Worm (Caenorhabditis elegans): ENCODE data around the gene F43C1.7.
A peak's percentile ranks its signal among the peaks of the same experiment; 100 is the strongest.

The F43C1.7 gene

DNA sequence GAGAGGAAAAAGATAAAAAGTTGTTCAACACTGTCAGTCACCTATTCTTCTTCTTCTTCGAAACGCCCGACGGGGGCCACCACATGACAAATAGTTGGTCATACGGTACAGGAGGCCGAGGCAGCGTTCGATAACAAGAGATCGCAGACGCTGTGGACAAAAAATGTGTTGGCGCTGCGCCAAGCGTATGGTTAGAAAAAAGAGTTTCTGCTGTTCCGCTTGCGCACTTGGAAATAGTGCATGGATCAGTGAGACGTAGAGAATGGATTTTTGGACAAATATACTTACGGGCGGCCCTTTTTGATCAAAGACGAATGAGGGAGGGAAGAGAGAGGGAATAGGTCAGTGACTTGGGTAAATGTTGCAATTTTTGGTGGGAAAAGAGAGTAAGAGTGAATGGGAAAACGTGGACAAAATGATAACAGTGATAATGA, 42.4 kb upstream of the F43C1.7 start (continued):
- TF ChIP-seq efl-1 (GFP tag; optimal IDR thresholded peaks at IDR 0.05) (no peak), snpc-4 (GFP tag; optimal IDR thresholded peaks at IDR 0.05) (no peak), snpc-4 (tag; optimal IDR thresholded peaks at IDR 0.05) (peak in 3 of 4 experiments; percentile 20 to 57 (median 52)), pbrm-1 (GFP tag; IDR thresholded peaks at IDR 0.05) (0 out of 2 replicates have a peak, but pooled peaks have one; percentile 52), him-1 (tag; optimal IDR thresholded peaks at IDR 0.05) (no peak), attf-5 (GFP tag; optimal IDR thresholded peaks at IDR 0.05) (peak; percentile 85), F22D6.2 (tag; optimal IDR thresholded peaks at IDR 0.05) (peak; percentile 14), akir-1 (GFP tag; optimal IDR thresholded peaks at IDR 0.05) (no peak), let-526 (GFP tag; IDR thresholded peaks at IDR 0.05) (0 out of 2 replicates have a peak, but pooled peaks have one; percentile 60), sea-2 (GFP tag; IDR thresholded peaks at IDR 0.05) (no peak), hmg-1.2 (GFP tag; IDR thresholded peaks at IDR 0.05) (peak; percentile 83), hrde-1 (tag; optimal IDR thresholded peaks at IDR 0.05; ENCODE audit: borderline replicate concordance) (no peak), ceh-58 (GFP tag; IDR thresholded peaks at IDR 0.05) (no peak), K11D2.4 (GFP tag; IDR thresholded peaks at IDR 0.05) (peak; percentile 75), let-607 (tag; optimal IDR thresholded peaks at IDR 0.05) (peak; percentile 55 to 58), F37B4.10 (GFP tag; IDR thresholded peaks at IDR 0.05) (no peak), Y67H2A.10 (GFP tag; conservative IDR thresholded peaks at IDR 0.05) (no peak), sptf-2 (GFP tag; optimal IDR thresholded peaks at IDR 0.05) (no peak), dox-1 (GFP tag; IDR thresholded peaks at IDR 0.05) (peak; percentile 78), egl-18 (GFP tag; IDR thresholded peaks at IDR 0.05) (no peak), F10E7.11 (tag; optimal IDR thresholded peaks at IDR 0.05) (no peak), snpc-3.4 (tag; optimal IDR thresholded peaks at IDR 0.05) (no peak), lsl-1 (GFP tag; optimal IDR thresholded peaks at IDR 0.05) (no peak), nhr-80 (tag; optimal IDR thresholded peaks at IDR 0.05) (peak; percentile 88), mcd-1 (GFP tag; IDR thresholded peaks at IDR 0.05) (peak; percentile 61), nfyb-1 (GFP tag; IDR thresholded peaks at IDR 0.05) (peak; percentile 68; the same call in 1 of the 2 replicates), nfya-2 (GFP tag; IDR thresholded peaks at IDR 0.05) (no peak), tbp1 (GFP tag; optimal IDR thresholded peaks at IDR 0.05) (peak; percentile 43), rec-8 (tag; optimal IDR thresholded peaks at IDR 0.05) (no peak), pha-4 (tag; optimal IDR thresholded peaks at IDR 0.05) (peak; percentile 57), ceh-27 (GFP tag; optimal IDR thresholded peaks at IDR 0.05) (peak; percentile 51), die-1 (tag; optimal IDR thresholded peaks at IDR 0.05) (peak; percentile 25), gei-17 (GFP tag; optimal IDR thresholded peaks at IDR 0.05) (peak; percentile 36), Y53G8AR.9 (GFP tag; conservative IDR thresholded peaks at IDR 0.05) (no peak), mes-4 (tag; optimal IDR thresholded peaks at IDR 0.05) (no peak), unc-62 (GFP tag; optimal IDR thresholded peaks at IDR 0.05) (peak; percentile 35), lag-1 (GFP tag; IDR thresholded peaks at IDR 0.05) (no peak), ztf-22 (GFP tag; optimal IDR thresholded peaks at IDR 0.05) (peak; percentile 24), madf-6 (GFP tag; IDR thresholded peaks at IDR 0.05) (no peak), dpl-1 (GFP tag; optimal IDR thresholded peaks at IDR 0.05) (no peak), rcor-1 (GFP tag; IDR thresholded peaks at IDR 0.05) (0 out of 2 replicates have a peak, but pooled peaks have one; percentile 10), nhr-179 (tag; optimal IDR thresholded peaks at IDR 0.05) (no peak), somi-1 (GFP tag; optimal IDR thresholded peaks at IDR 0.05) (peak; percentile 75), B0035.1 (tag; optimal IDR thresholded peaks at IDR 0.05) (no peak)
